Fruit fly (Drosophila melanogaster) whole organism, wandering third instar larva: ENCODE measurements around the gene CG7059.

ENCODE experiments used
- Abd-B ChIP-seq: fragments of >200 bp; optimal IDR thresholded peaks from 2 replicates; lab custom pipeline; 2017; ENCODE audit warnings: missing biosample characterization, missing genetic modification characterization
- CG32264 ChIP-seq: fragments of 200-800 bp; sonication (Bioruptor generic); optimal IDR thresholded peaks from 2 replicates; lab custom pipeline; 2016; ENCODE audit warnings: missing biosample characterization, missing genetic modification characterization
- CG9705 ChIP-seq: fragments of 200-800 bp; sonication (Bioruptor generic); optimal IDR thresholded peaks from 2 replicates; lab custom pipeline; 2018; ENCODE audit warnings: missing biosample characterization, mild to moderate bottlenecking, missing genetic modification characterization
- CrebA ChIP-seq: fragments of 200-800 bp; sonication (Bioruptor generic); optimal IDR thresholded peaks from 2 replicates; lab custom pipeline; 2016; ENCODE audit warnings: missing biosample characterization, mild to moderate bottlenecking, missing genetic modification characterization, borderline replicate concordance
- Dfd ChIP-seq: fragments of >200 bp; optimal IDR thresholded peaks from 2 replicates; lab custom pipeline; 2017; ENCODE audit warnings: missing biosample characterization, missing genetic modification characterization
- Dif ChIP-seq: fragments of 200-275, 200-300 bp; sonication (Bioruptor generic); optimal IDR thresholded peaks from 2 replicates; lab custom pipeline; 2018; ENCODE audit warnings: missing biosample characterization, missing genetic modification characterization; ENCODE audit not compliant: partially characterized antibody
- GATAd ChIP-seq: sonication (Bioruptor generic); optimal IDR thresholded peaks from 2 replicates; lab custom pipeline; 2016; ENCODE audit warnings: missing biosample characterization, missing genetic modification characterization
- HLH106 ChIP-seq: fragments of 200-800 bp; optimal IDR thresholded peaks from 3 replicates; lab custom pipeline; 2019; ENCODE audit warnings: missing biosample characterization, mild to moderate bottlenecking, missing genetic modification characterization, moderate library complexity
- Hnf4 ChIP-seq: fragments of 200-800 bp; sonication (Bioruptor generic); optimal IDR thresholded peaks from 2 replicates; lab custom pipeline; 2016; ENCODE audit warnings: missing biosample characterization, mild to moderate bottlenecking, missing genetic modification characterization
- Hr78 ChIP-seq: fragments of >200 bp; optimal IDR thresholded peaks from 2 replicates; lab custom pipeline; 2017; ENCODE audit warnings: missing biosample characterization, missing genetic modification characterization
- Hr83 ChIP-seq: fragments of 200-300 bp; sonication (Bioruptor generic); optimal IDR thresholded peaks from 2 replicates; lab custom pipeline; 2016; ENCODE audit warnings: missing biosample characterization, mild to moderate bottlenecking, missing genetic modification characterization, moderate library complexity; ENCODE audit not compliant: poor library complexity, severe bottlenecking
- Jra ChIP-seq: sonication (Bioruptor generic); optimal IDR thresholded peaks from 2 replicates; lab custom pipeline; 2016; ENCODE audit warnings: missing biosample characterization, missing genetic modification characterization
- Mio ChIP-seq: sonication (Bioruptor generic); optimal IDR thresholded peaks from 2 replicates; lab custom pipeline; 2016; ENCODE audit warnings: missing biosample characterization, missing genetic modification characterization
- Myc ChIP-seq: fragments of >200 bp; optimal IDR thresholded peaks from 2 replicates; lab custom pipeline; 2017
- N ChIP-seq: fragments of >200 bp; optimal IDR thresholded peaks from 2 replicates; lab custom pipeline; 2018; ENCODE audit warnings: missing biosample characterization, missing external identifiers, missing genetic modification characterization
- OdsH ChIP-seq: fragments of 200-800 bp; sonication (Bioruptor generic); optimal IDR thresholded peaks from 2 replicates; lab custom pipeline; 2016; ENCODE audit warnings: missing biosample characterization, mild to moderate bottlenecking, missing genetic modification characterization
- Rel ChIP-seq, 2 experiments: fragments of 200-800 bp; sonication (Bioruptor generic) in 1 of 2; optimal IDR thresholded peaks; 2 replicates in 1 of 2; 3 replicates in 1 of 2; lab custom pipeline; 2016 to 2019; ENCODE audit warnings: mild to moderate bottlenecking in 2 of 2, missing biosample characterization in 2 of 2, missing genetic modification characterization in 2 of 2, moderate library complexity in 1 of 2
- Sp1 ChIP-seq: fragments of 200-800 bp; sonication (Bioruptor generic); optimal IDR thresholded peaks from 3 replicates; lab custom pipeline; 2019; ENCODE audit warnings: missing biosample characterization, mild to moderate bottlenecking, missing genetic modification characterization, moderate library complexity
- Vsx2 ChIP-seq: fragments of 200-300, 225-300 bp; sonication (Bioruptor generic); optimal IDR thresholded peaks from 2 replicates; lab custom pipeline; 2018; ENCODE audit warnings: missing biosample characterization, missing genetic modification characterization; ENCODE audit not compliant: partially characterized antibody
- br ChIP-seq: fragments of 200-800 bp; sonication (Bioruptor generic); optimal IDR thresholded peaks from 2 replicates; lab custom pipeline; 2016; ENCODE audit warnings: missing biosample characterization, missing genetic modification characterization
- brk ChIP-seq: fragments of 200-800 bp; sonication (Bioruptor generic); optimal IDR thresholded peaks from 2 replicates; lab custom pipeline; 2016; ENCODE audit warnings: missing biosample characterization, mild to moderate bottlenecking, missing genetic modification characterization
- dl ChIP-seq, 2 experiments: fragments of 175-275, 200-275 bp in 1 of 2; fragments of 200-275 bp in 1 of 2; sonication (Bioruptor generic); optimal IDR thresholded peaks; lab custom pipeline; 2018; ENCODE audit warnings: mild to moderate bottlenecking in 2 of 2, missing biosample characterization in 2 of 2, missing genetic modification characterization in 2 of 2, moderate library complexity in 2 of 2; ENCODE audit not compliant: partially characterized antibody in 2 of 2, insufficient read depth in 1 of 2
- dmrt93B ChIP-seq: fragments of 200-800 bp; sonication (Bioruptor generic); optimal IDR thresholded peaks from 2 replicates; lab custom pipeline; 2018; ENCODE audit warnings: missing biosample characterization, mild to moderate bottlenecking, missing genetic modification characterization
- dsf ChIP-seq: sonication (Bioruptor generic); optimal IDR thresholded peaks from 2 replicates; lab custom pipeline; 2016; ENCODE audit warnings: missing biosample characterization, missing genetic modification characterization, borderline replicate concordance
- ey ChIP-seq: fragments of 200-800 bp; sonication (Bioruptor generic); optimal IDR thresholded peaks from 2 replicates; lab custom pipeline; 2016; ENCODE audit warnings: missing biosample characterization, missing genetic modification characterization
- foxo ChIP-seq, 2 experiments: fragments of 200-800 bp; sonication (Bioruptor generic); optimal IDR thresholded peaks; 2 replicates in 1 of 2; 3 replicates in 1 of 2; lab custom pipeline; 2016 to 2017; ENCODE audit warnings: missing biosample characterization in 2 of 2, missing genetic modification characterization in 2 of 2
- fru ChIP-seq: fragments of 200-800 bp; sonication (Bioruptor generic); optimal IDR thresholded peaks from 3 replicates; lab custom pipeline; 2016; ENCODE audit warnings: missing biosample characterization, mild to moderate bottlenecking, missing genetic modification characterization
- h ChIP-seq: fragments of 200-800 bp; sonication (Bioruptor generic); optimal IDR thresholded peaks from 3 replicates; lab custom pipeline; 2016; ENCODE audit warnings: missing biosample characterization, mild to moderate bottlenecking, missing genetic modification characterization
- jim ChIP-seq: fragments of 175-275, 200-325 bp; sonication (Bioruptor generic); optimal IDR thresholded peaks from 2 replicates; lab custom pipeline; 2016; ENCODE audit warnings: missing biosample characterization, mild to moderate bottlenecking, missing genetic modification characterization
- lola ChIP-seq: fragments of >200 bp; optimal IDR thresholded peaks from 2 replicates; lab custom pipeline; 2017; ENCODE audit warnings: missing biosample characterization, missing genetic modification characterization
- pan ChIP-seq: fragments of >200 bp; optimal IDR thresholded peaks from 2 replicates; lab custom pipeline; 2017
- psq ChIP-seq: fragments of 200-800 bp; sonication (Bioruptor generic); optimal IDR thresholded peaks from 3 replicates; lab custom pipeline; 2017; ENCODE audit warnings: missing biosample characterization, mild to moderate bottlenecking, missing genetic modification characterization, moderate library complexity
- rgr ChIP-seq: fragments of 200-800 bp; sonication (Bioruptor generic); optimal IDR thresholded peaks from 3 replicates; lab custom pipeline; 2016; ENCODE audit warnings: missing biosample characterization, mild to moderate bottlenecking, missing genetic modification characterization
- sage ChIP-seq: fragments of 200-800 bp; sonication (Bioruptor generic); optimal IDR thresholded peaks from 2 replicates; lab custom pipeline; 2016; ENCODE audit warnings: missing biosample characterization, mild to moderate bottlenecking, missing genetic modification characterization
- sv ChIP-seq: fragments of 200-800 bp; sonication (Bioruptor generic); optimal IDR thresholded peaks from 3 replicates; lab custom pipeline; 2016; ENCODE audit warnings: missing biosample characterization, missing genetic modification characterization
- tai ChIP-seq: sonication (Bioruptor generic); optimal IDR thresholded peaks from 2 replicates; lab custom pipeline; 2016; ENCODE audit warnings: missing biosample characterization, missing genetic modification characterization
- usp ChIP-seq: fragments of >200 bp; optimal IDR thresholded peaks from 2 replicates; lab custom pipeline; 2017; ENCODE audit warnings: missing biosample characterization, missing genetic modification characterization
- woc ChIP-seq: sonication (Bioruptor generic); optimal IDR thresholded peaks from 2 replicates; lab custom pipeline; 2016; ENCODE audit warnings: missing biosample characterization, mild to moderate bottlenecking, missing genetic modification characterization

Gene CG7059

DNA sequence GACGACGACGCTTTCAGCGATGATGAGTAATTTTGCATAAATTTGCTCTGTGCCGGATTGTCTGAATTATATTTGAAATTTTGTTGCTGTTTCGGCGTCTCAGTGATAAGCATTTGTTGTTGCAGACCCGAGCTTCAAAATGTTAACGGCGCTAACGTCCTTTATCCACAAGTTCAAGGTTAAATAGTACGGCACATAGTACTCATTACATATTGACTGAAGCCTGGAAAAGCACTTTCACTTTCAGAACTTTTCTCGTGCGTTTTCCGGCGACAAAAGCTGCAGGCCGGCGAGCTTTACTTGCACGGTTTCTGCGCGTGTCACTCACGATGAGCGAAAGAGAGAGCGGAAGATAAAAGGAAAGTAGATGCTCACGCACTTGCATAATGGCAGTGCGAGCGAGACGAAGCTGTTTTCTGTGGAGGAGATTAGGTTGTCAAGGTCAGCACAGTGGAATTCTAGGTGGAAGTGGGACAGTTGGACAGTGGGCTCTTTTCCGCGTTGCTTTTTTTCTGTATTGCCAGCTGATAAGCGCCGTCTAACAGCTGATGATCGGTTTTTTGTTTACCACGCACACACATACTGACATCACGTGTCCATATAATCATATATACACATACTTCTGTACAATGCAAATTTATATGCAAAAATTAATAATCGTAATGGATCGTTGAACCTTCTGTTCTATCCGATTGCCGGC, 21.4 kb upstream of the CG7059 start:
- TF ChIP-seq Rel (GFP tag; optimal IDR thresholded peaks at IDR 0.05; lab: Kevin White, UChicago) (no peak), Rel (tag; optimal IDR thresholded peaks at IDR 0.05; lab: Kevin White, UChicago) (no peak), HLH106 (tag; lab: Kevin White, UChicago) (no peak), psq (GFP tag; lab: Kevin White, UChicago) (no peak), lola (GFP tag; lab: Kevin White, UChicago) (no peak), Hnf4 (GFP tag; lab: Kevin White, UChicago) (no peak), tai (GFP tag; lab: Kevin White, UChicago) (no peak), Myc (lab: Kevin White, UChicago) (no peak), GATAd (GFP tag; lab: Kevin White, UChicago) (no peak), jim (GFP tag; lab: Kevin White, UChicago) (no peak), brk (GFP tag; lab: Kevin White, UChicago) (no peak), Mio (GFP tag; lab: Kevin White, UChicago) (no peak), Sp1 (no peak), ey (GFP tag; lab: Kevin White, UChicago) (no peak), pan (lab: Kevin White, UChicago) (no peak), dmrt93B (GFP tag; lab: Kevin White, UChicago) (no peak), Dfd (GFP tag; lab: Kevin White, UChicago) (no peak), dl (GFP tag; optimal IDR thresholded peaks at IDR 0.05; lab: Kevin White, UChicago; ENCODE audit: insufficient read depth in 1 of 2, partially characterized antibody in 2 of 2) (no peak)
- TF ChIP-seq, all 38 proteins: peak for 0

DNA sequence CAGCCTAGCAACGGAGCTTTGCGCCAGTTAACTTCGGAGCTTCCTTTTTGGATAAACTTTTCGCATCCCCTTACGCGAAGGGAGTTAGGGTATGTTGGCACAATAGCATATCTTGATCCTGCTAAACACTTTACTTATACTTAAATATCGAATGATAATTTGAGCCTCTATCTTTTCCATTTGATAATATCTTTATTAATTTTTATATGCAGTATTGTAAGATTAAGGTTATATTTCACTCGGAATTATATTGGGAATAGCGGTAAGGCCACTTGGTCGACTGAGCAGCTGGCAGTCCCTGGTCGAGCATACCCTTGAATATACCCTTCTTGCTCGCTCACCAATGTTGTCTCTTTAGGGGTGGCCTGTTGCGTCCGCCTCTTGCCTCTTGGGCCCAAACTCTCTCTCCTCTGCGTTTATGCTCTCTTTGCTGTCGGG, 20.8 kb upstream of the CG7059 start:
- no peak for TF ChIP-seq dmrt93B (GFP tag; lab: Kevin White, UChicago)
- no peak for TF ChIP-seq Dfd (GFP tag; lab: Kevin White, UChicago)
- no peak for TF ChIP-seq Jra (GFP tag; lab: Kevin White, UChicago)
- TF ChIP-seq Hr83 (GFP tag; lab: Kevin White, UChicago): no peak
- TF ChIP-seq Myc (lab: Kevin White, UChicago): no peak
- no peak for TF ChIP-seq CG32264 (GFP tag; lab: Kevin White, UChicago)
- TF ChIP-seq Vsx2: no peak
- no peak for TF ChIP-seq dl (GFP tag; optimal IDR thresholded peaks at IDR 0.05; lab: Kevin White, UChicago; ENCODE audit: insufficient read depth in 1 of 2, partially characterized antibody in 2 of 2)
- peak; percentile 57 for TF ChIP-seq h
- TF ChIP-seq Hnf4 (GFP tag; lab: Kevin White, UChicago): no peak
- peak; percentile 74 for TF ChIP-seq br (GFP tag; lab: Kevin White, UChicago)
- TF ChIP-seq Sp1: peak; percentile 60
- no peak for TF ChIP-seq CG9705 (GFP tag; lab: Kevin White, UChicago)
- no peak for TF ChIP-seq dsf (GFP tag; lab: Kevin White, UChicago)
- peak; percentile 60 for TF ChIP-seq ey (GFP tag; lab: Kevin White, UChicago)
- no peak for TF ChIP-seq Abd-B
- TF ChIP-seq woc (GFP tag; lab: Kevin White, UChicago): peak; percentile 74
- peak; percentile 69 for TF ChIP-seq OdsH (GFP tag; lab: Kevin White, UChicago)
- TF ChIP-seq jim (GFP tag; lab: Kevin White, UChicago): no peak
- no peak for TF ChIP-seq tai (GFP tag; lab: Kevin White, UChicago)
- no peak for TF ChIP-seq usp (GFP tag; lab: Kevin White, UChicago)
- no peak for TF ChIP-seq Dif (GFP tag; lab: Kevin White, UChicago)
- TF ChIP-seq CrebA (GFP tag; lab: Kevin White, UChicago): no peak
- peak; percentile 69 for TF ChIP-seq rgr (GFP tag; lab: Kevin White, UChicago)
- TF ChIP-seq sv: peak; percentile 78
- no peak for TF ChIP-seq lola (GFP tag; lab: Kevin White, UChicago)
- TF ChIP-seq N: no peak
- TF ChIP-seq psq (GFP tag; lab: Kevin White, UChicago): peak; percentile 67
- TF ChIP-seq pan (lab: Kevin White, UChicago): no peak
- TF ChIP-seq GATAd (GFP tag; lab: Kevin White, UChicago): no peak
- TF ChIP-seq sage (GFP tag; lab: Kevin White, UChicago): peak; percentile 30
- no peak for TF ChIP-seq brk (GFP tag; lab: Kevin White, UChicago)
- TF ChIP-seq HLH106 (tag; lab: Kevin White, UChicago): peak; percentile 48
- no peak for TF ChIP-seq Rel (GFP tag; optimal IDR thresholded peaks at IDR 0.05; lab: Kevin White, UChicago)
- TF ChIP-seq Rel (tag; optimal IDR thresholded peaks at IDR 0.05; lab: Kevin White, UChicago): no peak
- peak in 1 of 2 experiments; percentile 79 for TF ChIP-seq foxo (GFP tag; optimal IDR thresholded peaks at IDR 0.05; lab: Kevin White, UChicago)
- TF ChIP-seq fru (GFP tag; lab: Kevin White, UChicago): peak; percentile 83
- TF ChIP-seq Mio (GFP tag; lab: Kevin White, UChicago): no peak
- no peak for TF ChIP-seq Hr78 (GFP tag; lab: Kevin White, UChicago)
